Worm (Caenorhabditis elegans) whole organism, young adult: ENCODE results near the gene C43F9.11.

ENCODE experiments used
- F10E7.11 ChIP-seq: sonication (generic microtip); optimal IDR thresholded peaks from 2 replicates; lab custom pipeline; 2017; ENCODE audit warnings: mild to moderate bottlenecking, missing genetic modification characterization, moderate library complexity, missing compliant biosample characterization
- F23B12.7 ChIP-seq: sonication (generic microtip); optimal IDR thresholded peaks from 2 replicates; lab custom pipeline; 2017; ENCODE audit warnings: missing genetic modification characterization, mild to moderate bottlenecking, missing compliant biosample characterization, antibody characterized with exemption, moderate library complexity; ENCODE audit not compliant: insufficient read depth
- F33H1.4 ChIP-seq: fragments of 200-800 bp; sonication (Bioruptor generic); IDR thresholded peaks from 2 replicates; pipeline ENCODE4 v1.3.6; 2022; ENCODE audit warnings: missing genetic modification reagents, missing genetic modification characterization, missing compliant biosample characterization
- F52B5.7 ChIP-seq: sonication (generic microtip); optimal IDR thresholded peaks from 2 replicates; lab custom pipeline; 2016; ENCODE audit warnings: mild to moderate bottlenecking, missing genetic modification characterization, missing compliant biosample characterization
- F57C9.4 ChIP-seq: sonication (generic microtip); optimal IDR thresholded peaks from 2 replicates; lab custom pipeline; 2017; ENCODE audit warnings: mild to moderate bottlenecking, missing genetic modification characterization, missing compliant biosample characterization
- K11D2.4 ChIP-seq: fragments of 200-800 bp; sonication (Bioruptor generic); IDR thresholded peaks from 2 replicates; pipeline ENCODE4 v1.3.6; 2022; ENCODE audit warnings: missing genetic modification reagents, missing genetic modification characterization, missing compliant biosample characterization
- Y53G8AR.9 ChIP-seq: fragments of 200-800 bp; sonication (Bioruptor generic); conservative IDR thresholded peaks from 2 replicates; pipeline ENCODE4 v1.3.6; 2022; ENCODE audit warnings: missing genetic modification reagents, missing genetic modification characterization, missing compliant biosample characterization
- Y79H2A.3 ChIP-seq: fragments of 200-800 bp; sonication (Bioruptor generic); conservative IDR thresholded peaks from 2 replicates; pipeline ENCODE4 v1.3.6; 2022; ENCODE audit warnings: missing genetic modification reagents, missing genetic modification characterization, missing compliant biosample characterization
- aptf-3 ChIP-seq: fragments of 200-800 bp; sonication (Bioruptor generic); IDR thresholded peaks from 2 replicates; pipeline ENCODE4 v1.3.6; 2022; ENCODE audit warnings: missing genetic modification characterization, missing compliant biosample characterization
- attf-5 ChIP-seq: fragments of 200-800 bp; sonication (Bioruptor generic); optimal IDR thresholded peaks from 2 replicates; lab custom pipeline; 2018; ENCODE audit warnings: mild to moderate bottlenecking, missing genetic modification characterization, missing compliant biosample characterization
- bed-1 ChIP-seq: fragments of 200-800 bp; sonication (Bioruptor generic); IDR thresholded peaks from 2 replicates; pipeline ENCODE4 v1.3.6; 2022; ENCODE audit warnings: missing genetic modification reagents, missing genetic modification characterization, missing compliant biosample characterization
- ccch-3 ChIP-seq: fragments of 200-800 bp; sonication (Bioruptor generic); optimal IDR thresholded peaks from 2 replicates; lab custom pipeline; 2018; ENCODE audit warnings: mild to moderate bottlenecking, missing genetic modification characterization, missing compliant biosample characterization
- cebp-2 ChIP-seq: fragments of 200-800 bp; sonication (Bioruptor generic); IDR thresholded peaks from 2 replicates; pipeline ENCODE4 v1.3.6; 2022; ENCODE audit warnings: missing genetic modification characterization, missing compliant biosample characterization
- ceh-100 ChIP-seq: fragments of 200-800 bp; sonication (Bioruptor generic); IDR thresholded peaks from 2 replicates; pipeline ENCODE4 v1.3.6; 2022; ENCODE audit warnings: missing genetic modification reagents, missing genetic modification characterization, missing compliant biosample characterization
- ceh-27 ChIP-seq: fragments of 200-800 bp; sonication (Bioruptor generic); optimal IDR thresholded peaks from 2 replicates; lab custom pipeline; 2018; ENCODE audit warnings: mild to moderate bottlenecking, missing genetic modification characterization, moderate library complexity, missing compliant biosample characterization
- ceh-79 ChIP-seq: sonication (generic microtip); optimal IDR thresholded peaks from 2 replicates; lab custom pipeline; 2017; ENCODE audit warnings: mild to moderate bottlenecking, missing genetic modification characterization, missing compliant biosample characterization
- ceh-91 ChIP-seq: fragments of 200-800 bp; sonication (Bioruptor generic); IDR thresholded peaks from 2 replicates; pipeline ENCODE4 v1.3.6; 2022; ENCODE audit warnings: missing genetic modification reagents, missing genetic modification characterization, missing compliant biosample characterization
- die-1 ChIP-seq: sonication (generic microtip); optimal IDR thresholded peaks from 2 replicates; lab custom pipeline; 2016; ENCODE audit warnings: missing genotype, mild to moderate bottlenecking, missing genetic modification characterization, missing compliant biosample characterization
- dpff-1 ChIP-seq: sonication (generic microtip); optimal IDR thresholded peaks from 2 replicates; lab custom pipeline; 2017; ENCODE audit warnings: mild to moderate bottlenecking, missing genetic modification characterization, missing compliant biosample characterization
- efl-1 ChIP-seq: fragments of 150-350 bp; optimal IDR thresholded peaks from 2 replicates; lab custom pipeline; 2014; ENCODE audit warnings: missing biosample characterization, missing genetic modification reagents, missing genetic modification characterization
- ets-4 ChIP-seq: fragments of 200-800 bp; sonication (Bioruptor generic); optimal IDR thresholded peaks from 2 replicates; lab custom pipeline; 2018; ENCODE audit warnings: mild to moderate bottlenecking, missing genetic modification characterization, missing compliant biosample characterization
- him-1 ChIP-seq: sonication (generic microtip); optimal IDR thresholded peaks from 2 replicates; lab custom pipeline; 2016; ENCODE audit warnings: missing genotype, missing genetic modification reagents, missing genetic modification characterization, missing compliant biosample characterization
- hlh-12 ChIP-seq: sonication (generic microtip); optimal IDR thresholded peaks from 2 replicates; lab custom pipeline; 2016; ENCODE audit warnings: missing genetic modification characterization, missing compliant biosample characterization
- hlh-26 ChIP-seq: fragments of 200-800 bp; sonication (Bioruptor generic); conservative IDR thresholded peaks from 2 replicates; pipeline ENCODE4 v1.3.6; 2022; ENCODE audit warnings: missing genetic modification reagents, missing genetic modification characterization, missing compliant biosample characterization
- hmg-1.2 ChIP-seq: fragments of 200-800 bp; sonication (Bioruptor generic); IDR thresholded peaks from 2 replicates; pipeline ENCODE4 v1.3.6; 2022; ENCODE audit warnings: missing genetic modification reagents, missing genetic modification characterization, missing compliant biosample characterization
- hmg-20 ChIP-seq: fragments of 200-800 bp; sonication (Bioruptor generic); IDR thresholded peaks from 2 replicates; pipeline ENCODE4 v1.3.6; 2022; ENCODE audit warnings: missing genetic modification reagents, missing genetic modification characterization, missing compliant biosample characterization
- hrde-1 ChIP-seq: sonication (generic microtip); optimal IDR thresholded peaks from 2 replicates; lab custom pipeline; 2016; ENCODE audit warnings: missing genetic modification characterization, mild to moderate bottlenecking, missing compliant biosample characterization, moderate library complexity, missing genotype, missing genetic modification reagents, borderline replicate concordance
- let-526 ChIP-seq: fragments of 200-800 bp; sonication (Bioruptor generic); IDR thresholded peaks from 2 replicates; pipeline ENCODE4 v1.3.6; 2022; ENCODE audit warnings: missing genetic modification reagents, missing genetic modification characterization, missing compliant biosample characterization
- lin-40 ChIP-seq: sonication (generic microtip); optimal IDR thresholded peaks from 2 replicates; lab custom pipeline; 2016; ENCODE audit warnings: missing genetic modification characterization, mild to moderate bottlenecking, missing compliant biosample characterization, missing genotype, missing genetic modification reagents
- lsl-1 ChIP-seq: fragments of 200-800 bp; sonication (Bioruptor generic); optimal IDR thresholded peaks from 2 replicates; lab custom pipeline; 2018; ENCODE audit warnings: mild to moderate bottlenecking, missing genetic modification characterization, moderate library complexity, missing compliant biosample characterization
- madf-8 ChIP-seq: fragments of 200-800 bp; sonication (Bioruptor generic); conservative IDR thresholded peaks from 2 replicates; pipeline ENCODE4 v1.3.6; 2022; ENCODE audit warnings: missing genetic modification reagents, missing genetic modification characterization, missing compliant biosample characterization
- nhr-80 ChIP-seq: sonication (generic microtip); optimal IDR thresholded peaks from 2 replicates; lab custom pipeline; 2016; ENCODE audit warnings: missing genetic modification characterization, missing compliant biosample characterization
- pha-4 ChIP-seq: fragments of 150-350 bp; sonication (generic microtip); optimal IDR thresholded peaks from 2 replicates; lab custom pipeline; 2014; ENCODE audit warnings: missing biosample characterization, missing genetic modification reagents, missing genetic modification characterization
- rec-8 ChIP-seq, 2 experiments: sonication (generic microtip); optimal IDR thresholded peaks; 2 replicates each; lab custom pipeline; 2016; ENCODE audit warnings: mild to moderate bottlenecking in 2 of 2, missing genetic modification characterization in 2 of 2, missing genetic modification reagents in 2 of 2, missing genotype in 2 of 2, missing biosample characterization in 1 of 2, missing compliant biosample characterization in 1 of 2, moderate library complexity in 1 of 2
- snpc-1.1 ChIP-seq: sonication (generic microtip); optimal IDR thresholded peaks from 2 replicates; lab custom pipeline; 2017; ENCODE audit warnings: missing genetic modification characterization, mild to moderate bottlenecking, missing compliant biosample characterization, antibody characterized with exemption, moderate library complexity, missing genotype, missing genetic modification reagents; ENCODE audit not compliant: insufficient read depth
- tbp1 ChIP-seq: fragments of 200-800 bp; sonication (Bioruptor generic); optimal IDR thresholded peaks from 2 replicates; lab custom pipeline; 2018; ENCODE audit warnings: mild to moderate bottlenecking, missing genetic modification characterization, missing compliant biosample characterization
- tlf-1 ChIP-seq: fragments of 200-800 bp; sonication (Bioruptor generic); optimal IDR thresholded peaks from 2 replicates; lab custom pipeline; 2018; ENCODE audit warnings: mild to moderate bottlenecking, missing genetic modification characterization, missing compliant biosample characterization
- unc-130 ChIP-seq: sonication (generic microtip); optimal IDR thresholded peaks from 2 replicates; lab custom pipeline; 2016; ENCODE audit warnings: missing genetic modification reagents, missing genetic modification characterization, missing compliant biosample characterization
- unc-62 ChIP-seq: fragments of 150-350 bp; optimal IDR thresholded peaks from 2 replicates; lab custom pipeline; 2014; ENCODE audit warnings: missing biosample characterization, missing genetic modification reagents, missing genetic modification characterization
- zfh-2 ChIP-seq: fragments of 200-800 bp; sonication (Bioruptor generic); conservative IDR thresholded peaks from 2 replicates; pipeline ENCODE4 v1.3.6; 2022; ENCODE audit warnings: missing genetic modification reagents, missing genetic modification characterization, missing compliant biosample characterization
- zim-3 ChIP-seq: sonication (generic microtip); optimal IDR thresholded peaks from 2 replicates; lab custom pipeline; 2017; ENCODE audit warnings: mild to moderate bottlenecking, missing genetic modification characterization, moderate library complexity, missing compliant biosample characterization
- ztf-25 ChIP-seq: fragments of 200-800 bp; sonication (Bioruptor generic); IDR thresholded peaks from 2 replicates; pipeline ENCODE4 v1.3.6; 2022; ENCODE audit warnings: missing genetic modification reagents, missing genetic modification characterization, missing compliant biosample characterization

Gene C43F9.11

ce11 chrIV:10571020-10571419 is 25.6 kb upstream of the C43F9.11 start (continued):
- TF ChIP-seq snpc-1.1 (tag; lab: Kevin White, UChicago): no peak
- TF ChIP-seq lsl-1 (GFP tag; lab: Kevin White, UChicago): no peak

ce11 chrIV:10573471-10573870 is 23.1 kb upstream of the C43F9.11 start:
- TF ChIP-seq F52B5.7 (tag; lab: Kevin White, UChicago) (no peak), ceh-79 (tag; lab: Kevin White, UChicago) (no peak), ets-4 (GFP tag; lab: Kevin White, UChicago) (no peak), efl-1 (no peak), Y53G8AR.9 (GFP tag; lab: Robert Waterston, UW) (no peak), let-526 (GFP tag; lab: Robert Waterston, UW) (no peak)

ce11 chrIV:10574471-10574870 is 22.1 kb upstream of the C43F9.11 start:
- no peak for TF ChIP-seq hlh-26 (GFP tag; lab: Robert Waterston, UW)
- no peak for TF ChIP-seq ztf-25 (GFP tag; lab: Robert Waterston, UW)
- no peak for TF ChIP-seq hmg-1.2 (GFP tag; lab: Robert Waterston, UW)
- no peak for TF ChIP-seq madf-8 (GFP tag; lab: Robert Waterston, UW)
- no peak for TF ChIP-seq F57C9.4 (tag; lab: Kevin White, UChicago)
- no peak for TF ChIP-seq F23B12.7 (tag; lab: Kevin White, UChicago)
- no peak for TF ChIP-seq unc-130 (GFP tag; lab: Kevin White, UChicago)
- TF ChIP-seq zim-3 (tag; lab: Kevin White, UChicago): no peak
- TF ChIP-seq efl-1: no peak
- TF ChIP-seq hmg-20 (GFP tag; lab: Robert Waterston, UW): no peak
- TF ChIP-seq attf-5 (GFP tag; lab: Kevin White, UChicago): no peak
- no peak for TF ChIP-seq hlh-12 (tag; lab: Kevin White, UChicago)
- no peak for TF ChIP-seq K11D2.4

ce11 chrIV:10576050-10576449 is 20.6 kb upstream of the C43F9.11 start, which contains the start of gene efn-2:
Gene efn-2, plus strand, starts transcription at chrIV:10576350.
- TF ChIP-seq unc-62 (GFP tag; lab: Kevin White, UChicago) (no peak), him-1 (tag; lab: Kevin White, UChicago) (no peak), bed-1 (GFP tag; lab: Robert Waterston, UW) (no peak), pha-4 (tag; lab: Kevin White, UChicago) (no peak), tlf-1 (GFP tag; lab: Kevin White, UChicago) (no peak), aptf-3 (GFP tag; lab: Robert Waterston, UW) (no peak), rec-8 (tag; optimal IDR thresholded peaks at IDR 0.05; lab: Kevin White, UChicago) (no peak), ccch-3 (GFP tag; lab: Kevin White, UChicago) (no peak), lin-40 (no peak), hlh-26 (GFP tag; lab: Robert Waterston, UW) (no peak)

ce11 chrIV:10576624-10577023 is 20.0 kb upstream of the C43F9.11 start:
- no peak for TF ChIP-seq ceh-79 (tag; lab: Kevin White, UChicago)
- TF ChIP-seq efl-1: no peak
- no peak for TF ChIP-seq dpff-1 (tag; lab: Kevin White, UChicago)
- TF ChIP-seq tbp1 (GFP tag; lab: Kevin White, UChicago): no peak
- TF ChIP-seq nhr-80: no peak
- TF ChIP-seq F10E7.11 (tag; lab: Kevin White, UChicago): no peak
- TF ChIP-seq unc-62 (GFP tag; lab: Kevin White, UChicago): no peak
- no peak for TF ChIP-seq madf-8 (GFP tag; lab: Robert Waterston, UW)
- TF ChIP-seq zfh-2: no peak
- TF ChIP-seq F33H1.4: no peak
- no peak for TF ChIP-seq Y79H2A.3 (GFP tag; lab: Robert Waterston, UW)
- TF ChIP-seq ceh-100: no peak
- no peak for TF ChIP-seq cebp-2 (GFP tag; lab: Robert Waterston, UW)
- no peak for TF ChIP-seq ceh-91 (GFP tag; lab: Robert Waterston, UW)
- no peak for TF ChIP-seq hrde-1 (tag; lab: Kevin White, UChicago)
- no peak for TF ChIP-seq die-1 (tag; lab: Kevin White, UChicago)
- no peak for TF ChIP-seq ceh-27 (GFP tag; lab: Kevin White, UChicago)
